ENCODE assay signal across 1 fruit fly cellular context in the genomic region with DNA sequence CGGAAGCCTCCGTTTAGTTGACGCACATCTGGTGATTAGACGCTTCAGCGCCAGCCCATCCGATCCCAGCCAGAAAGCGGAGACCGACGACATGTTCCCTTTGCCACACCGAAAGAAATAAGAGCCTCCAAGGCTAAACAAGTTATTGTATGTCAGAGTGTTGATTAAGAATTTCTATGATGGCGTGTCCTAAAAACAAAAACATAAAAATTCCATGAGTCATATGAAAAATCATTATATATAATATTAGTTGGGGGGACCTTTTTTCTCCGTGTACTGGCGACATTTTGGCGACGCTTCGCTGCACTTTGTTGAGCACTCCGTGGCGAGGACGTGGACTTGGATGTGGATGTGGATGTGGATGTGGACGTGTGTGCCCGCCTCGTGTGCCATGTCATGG.
TF ChIP-seq lines count a peak whose summit lies in the region.

No protein-coding gene starts in this region.

TF ChIP-seq in whole organism, embryonic, 481 proteins besides CTCF, POLR2A, EP300 and RAD21 (continued from another document):
- TF ChIP-seq CG1529 (GFP tag; optimal IDR thresholded peaks at IDR 0.05; lab: Kevin White, UChicago) (peak; percentile 6), eve (GFP tag; optimal IDR thresholded peaks at IDR 0.05; lab: Kevin White, UChicago) (no peak), zen2 (GFP tag; IDR thresholded peaks at IDR 0.05; lab: Robert Waterston, UW; ENCODE audit: partially characterized antibody) (no peak), chinmo (GFP tag; IDR thresholded peaks at IDR 0.05; lab: Robert Waterston, UW; ENCODE audit: partially characterized antibody) (no peak), Max (GFP tag; optimal IDR thresholded peaks at IDR 0.05; lab: Kevin White, UChicago) (no peak), otp (GFP tag; IDR thresholded peaks at IDR 0.05; lab: Robert Waterston, UW) (no peak), CG15479 (GFP tag; optimal IDR thresholded peaks at IDR 0.05; lab: Kevin White, UChicago) (no peak), sd (tag; optimal IDR thresholded peaks at IDR 0.05; lab: Kevin White, UChicago) (no peak), pfk (GFP tag; optimal IDR thresholded peaks at IDR 0.05; lab: Kevin White, UChicago) (no peak), fd64A (GFP tag; optimal IDR thresholded peaks at IDR 0.05; lab: Kevin White, UChicago) (no peak), hb (GFP tag; IDR thresholded peaks at IDR 0.05; lab: Robert Waterston, UW; ENCODE audit: partially characterized antibody) (no peak), abd-A (tag; optimal IDR thresholded peaks at IDR 0.05; lab: Kevin White, UChicago) (no peak), CG13123 (GFP tag; optimal IDR thresholded peaks at IDR 0.05; lab: Kevin White, UChicago) (no peak), yki (optimal IDR thresholded peaks at IDR 0.05; lab: Kevin White, UChicago) (no peak), en (GFP tag; optimal IDR thresholded peaks at IDR 0.05; lab: Kevin White, UChicago) (no peak), CG33557 (GFP tag; optimal IDR thresholded peaks at IDR 0.05; lab: Kevin White, UChicago) (no peak), mld (GFP tag; IDR thresholded peaks at IDR 0.05; lab: Robert Waterston, UW; ENCODE audit: partially characterized antibody) (no peak), kay (GFP tag; optimal IDR thresholded peaks at IDR 0.05; lab: Kevin White, UChicago) (no peak), CG6791 (GFP tag; IDR thresholded peaks at IDR 0.05; lab: Robert Waterston, UW; ENCODE audit: partially characterized antibody) (no peak), Doc3 (GFP tag; IDR thresholded peaks at IDR 0.05; lab: Robert Waterston, UW; ENCODE audit: partially characterized antibody) (no peak), CG16815 (GFP tag; optimal IDR thresholded peaks at IDR 0.05; lab: Kevin White, UChicago) (no peak), CG2875 (GFP tag; optimal IDR thresholded peaks at IDR 0.05; lab: Kevin White, UChicago) (no peak), D (optimal IDR thresholded peaks at IDR 0.05; lab: Kevin White, UChicago) (no peak), D (GFP tag; optimal IDR thresholded peaks at IDR 0.05; lab: Kevin White, UChicago) (peak; percentile 9)
